Fruit fly (Drosophila melanogaster): ENCODE measurements around the gene CG10834.

dm6 chr2L:22142696-22143176 is 35.6 kb upstream of the CG10834 start:
- TF ChIP-seq fd85E (GFP tag; optimal IDR thresholded peaks at IDR 0.05) (no peak), Blimp-1 (GFP tag; optimal IDR thresholded peaks at IDR 0.05) (no peak), Eip75B (GFP tag; optimal IDR thresholded peaks at IDR 0.05) (no peak)

Measured in whole organism, prepupa.